Worm (Caenorhabditis elegans) whole organism, young adult: ENCODE measurements around the gene EGAP2.2.
A peak's percentile ranks its signal among the peaks of the same experiment; 100 is the strongest.

Experiments used
- B0261.1 ChIP-seq: sonication (generic microtip); optimal IDR thresholded peaks from 2 replicates; lab custom pipeline; 2016; ENCODE audit warnings: mild to moderate bottlenecking, missing genetic modification characterization, moderate library complexity, missing compliant biosample characterization
- C06A6.2 ChIP-seq: fragments of 200-800 bp; sonication (Bioruptor generic); conservative IDR thresholded peaks from 2 replicates; pipeline ENCODE4 v1.3.6; 2022; ENCODE audit warnings: missing genetic modification characterization, missing compliant biosample characterization
- F10E7.11 ChIP-seq: sonication (generic microtip); optimal IDR thresholded peaks from 2 replicates; lab custom pipeline; 2017; ENCODE audit warnings: mild to moderate bottlenecking, missing genetic modification characterization, moderate library complexity, missing compliant biosample characterization
- F23B12.7 ChIP-seq: sonication (generic microtip); optimal IDR thresholded peaks from 2 replicates; lab custom pipeline; 2017; ENCODE audit warnings: missing genetic modification characterization, mild to moderate bottlenecking, missing compliant biosample characterization, antibody characterized with exemption, moderate library complexity; ENCODE audit not compliant: insufficient read depth
- F37B4.10 ChIP-seq: fragments of 200-800 bp; sonication (Bioruptor generic); IDR thresholded peaks from 2 replicates; pipeline ENCODE4 v1.3.6; 2022; ENCODE audit warnings: missing genetic modification characterization, missing compliant biosample characterization
- F49E8.2 ChIP-seq: sonication (generic microtip); optimal IDR thresholded peaks from 3 replicates; lab custom pipeline; 2017; ENCODE audit warnings: missing genetic modification characterization, mild to moderate bottlenecking, missing compliant biosample characterization, antibody characterized with exemption, moderate library complexity; ENCODE audit not compliant: insufficient read depth
- F52B5.7 ChIP-seq: sonication (generic microtip); optimal IDR thresholded peaks from 2 replicates; lab custom pipeline; 2016; ENCODE audit warnings: mild to moderate bottlenecking, missing genetic modification characterization, missing compliant biosample characterization
- F57A8.1 ChIP-seq: fragments of 200-800 bp; sonication (Bioruptor generic); optimal IDR thresholded peaks from 2 replicates; lab custom pipeline; 2018; ENCODE audit warnings: mild to moderate bottlenecking, missing genetic modification characterization, moderate library complexity, missing compliant biosample characterization
- K11D2.4 ChIP-seq: fragments of 200-800 bp; sonication (Bioruptor generic); IDR thresholded peaks from 2 replicates; pipeline ENCODE4 v1.3.6; 2022; ENCODE audit warnings: missing genetic modification reagents, missing genetic modification characterization, missing compliant biosample characterization
- T07F8.4 ChIP-seq: sonication (generic microtip); optimal IDR thresholded peaks from 2 replicates; lab custom pipeline; 2016; ENCODE audit warnings: mild to moderate bottlenecking, missing genetic modification characterization, moderate library complexity, missing compliant biosample characterization
- T26A5.8 ChIP-seq: sonication (generic microtip); optimal IDR thresholded peaks from 2 replicates; lab custom pipeline; 2016; ENCODE audit warnings: missing genetic modification characterization, missing compliant biosample characterization
- Y53G8AR.9 ChIP-seq: fragments of 200-800 bp; sonication (Bioruptor generic); conservative IDR thresholded peaks from 2 replicates; pipeline ENCODE4 v1.3.6; 2022; ENCODE audit warnings: missing genetic modification reagents, missing genetic modification characterization, missing compliant biosample characterization
- Y56A3A.18 ChIP-seq: fragments of 200-800 bp; sonication (Bioruptor generic); IDR thresholded peaks from 2 replicates; pipeline ENCODE4 v1.3.6; 2022; ENCODE audit warnings: missing genetic modification reagents, missing genetic modification characterization, missing compliant biosample characterization
- Y67H2A.10 ChIP-seq: fragments of 200-800 bp; sonication (Bioruptor generic); conservative IDR thresholded peaks from 2 replicates; pipeline ENCODE4 v1.3.6; 2022; ENCODE audit warnings: missing genetic modification reagents, missing genetic modification characterization, missing compliant biosample characterization
- Y95B8A.8 ChIP-seq: fragments of 200-800 bp; sonication (Bioruptor generic); IDR thresholded peaks from 2 replicates; pipeline ENCODE4 v1.3.6; 2022; ENCODE audit warnings: missing genetic modification reagents, missing genetic modification characterization, missing compliant biosample characterization
- akir-1 ChIP-seq: fragments of 200-800 bp; sonication (Bioruptor generic); optimal IDR thresholded peaks from 2 replicates; lab custom pipeline; 2018; ENCODE audit warnings: mild to moderate bottlenecking, missing genetic modification characterization, moderate library complexity, missing compliant biosample characterization
- aptf-3 ChIP-seq: fragments of 200-800 bp; sonication (Bioruptor generic); IDR thresholded peaks from 2 replicates; pipeline ENCODE4 v1.3.6; 2022; ENCODE audit warnings: missing genetic modification characterization, missing compliant biosample characterization
- attf-3 ChIP-seq: fragments of 200-800 bp; sonication (Bioruptor generic); conservative IDR thresholded peaks from 2 replicates; pipeline ENCODE4 v1.3.6; 2022; ENCODE audit warnings: missing genetic modification reagents, missing genetic modification characterization, missing compliant biosample characterization
- attf-6 ChIP-seq: fragments of 200-800 bp; sonication (Bioruptor generic); IDR thresholded peaks from 2 replicates; pipeline ENCODE4 v1.3.6; 2022; ENCODE audit warnings: missing genetic modification reagents, missing genetic modification characterization, missing compliant biosample characterization
- ccch-3 ChIP-seq: fragments of 200-800 bp; sonication (Bioruptor generic); optimal IDR thresholded peaks from 2 replicates; lab custom pipeline; 2018; ENCODE audit warnings: mild to moderate bottlenecking, missing genetic modification characterization, missing compliant biosample characterization
- chd-7 ChIP-seq: sonication (generic microtip); optimal IDR thresholded peaks from 2 replicates; lab custom pipeline; 2016; ENCODE audit warnings: mild to moderate bottlenecking, missing genetic modification characterization, moderate library complexity, missing compliant biosample characterization
- dox-1 ChIP-seq: fragments of 200-800 bp; sonication (Bioruptor generic); IDR thresholded peaks from 2 replicates; pipeline ENCODE4 v1.3.6; 2022; ENCODE audit warnings: missing genetic modification reagents, missing genetic modification characterization, missing compliant biosample characterization
- efl-1 ChIP-seq: fragments of 150-350 bp; optimal IDR thresholded peaks from 2 replicates; lab custom pipeline; 2014; ENCODE audit warnings: missing biosample characterization, missing genetic modification reagents, missing genetic modification characterization
- egl-18 ChIP-seq: fragments of 200-800 bp; sonication (Bioruptor generic); IDR thresholded peaks from 2 replicates; pipeline ENCODE4 v1.3.6; 2022; ENCODE audit warnings: missing genetic modification reagents, missing genetic modification characterization, missing compliant biosample characterization
- egl-44 ChIP-seq: fragments of 200-800 bp; sonication (Bioruptor generic); IDR thresholded peaks from 2 replicates; pipeline ENCODE4 v1.3.6; 2022; ENCODE audit warnings: missing genetic modification reagents, missing genetic modification characterization, missing compliant biosample characterization
- ekl-4 ChIP-seq: fragments of 200-800 bp; sonication (Bioruptor generic); IDR thresholded peaks from 2 replicates; pipeline ENCODE4 v1.3.6; 2022; ENCODE audit warnings: missing genetic modification reagents, missing genetic modification characterization, missing compliant biosample characterization
- fkh-3 ChIP-seq: sonication (generic microtip); optimal IDR thresholded peaks from 2 replicates; lab custom pipeline; 2016; ENCODE audit warnings: mild to moderate bottlenecking, missing genetic modification characterization, missing compliant biosample characterization
- hlh-12 ChIP-seq: sonication (generic microtip); optimal IDR thresholded peaks from 2 replicates; lab custom pipeline; 2016; ENCODE audit warnings: missing genetic modification characterization, missing compliant biosample characterization
- hmg-1.2 ChIP-seq: fragments of 200-800 bp; sonication (Bioruptor generic); IDR thresholded peaks from 2 replicates; pipeline ENCODE4 v1.3.6; 2022; ENCODE audit warnings: missing genetic modification reagents, missing genetic modification characterization, missing compliant biosample characterization
- lin-54 ChIP-seq: fragments of 200-800 bp; sonication (Bioruptor generic); optimal IDR thresholded peaks from 2 replicates; lab custom pipeline; 2018; ENCODE audit warnings: mild to moderate bottlenecking, missing genetic modification characterization, missing compliant biosample characterization
- lsy-27 ChIP-seq: sonication (generic microtip); optimal IDR thresholded peaks from 2 replicates; lab custom pipeline; 2017; ENCODE audit warnings: missing genetic modification characterization, mild to moderate bottlenecking, missing compliant biosample characterization, antibody characterized with exemption, missing genotype, borderline replicate concordance; ENCODE audit not compliant: insufficient read depth
- madf-3 ChIP-seq: fragments of 200-800 bp; sonication (Bioruptor generic); IDR thresholded peaks from 2 replicates; pipeline ENCODE4 v1.3.6; 2022; ENCODE audit warnings: missing genetic modification reagents, missing genetic modification characterization, missing compliant biosample characterization
- madf-6 ChIP-seq: fragments of 200-800 bp; sonication (Bioruptor generic); IDR thresholded peaks from 2 replicates; pipeline ENCODE4 v1.3.6; 2022; ENCODE audit warnings: missing genetic modification reagents, missing genetic modification characterization, missing compliant biosample characterization
- mel-28 ChIP-seq: sonication (generic microtip); optimal IDR thresholded peaks from 2 replicates; lab custom pipeline; 2016; ENCODE audit warnings: borderline replicate concordance, mild to moderate bottlenecking, missing genetic modification characterization, missing compliant biosample characterization
- nhr-120 ChIP-seq: fragments of 200-800 bp; sonication (Bioruptor generic); IDR thresholded peaks from 2 replicates; pipeline ENCODE4 v1.3.6; 2022; ENCODE audit warnings: missing genetic modification characterization, missing compliant biosample characterization
- nhr-179 ChIP-seq: sonication (generic microtip); optimal IDR thresholded peaks from 2 replicates; lab custom pipeline; 2016; ENCODE audit warnings: mild to moderate bottlenecking, missing genetic modification characterization, missing compliant biosample characterization
- nhr-27 ChIP-seq: fragments of 200-800 bp; sonication (Bioruptor generic); optimal IDR thresholded peaks from 2 replicates; lab custom pipeline; 2018; ENCODE audit warnings: mild to moderate bottlenecking, missing genetic modification characterization, moderate library complexity, missing compliant biosample characterization
- pbrm-1 ChIP-seq: fragments of 200-800 bp; sonication (Bioruptor generic); IDR thresholded peaks from 2 replicates; pipeline ENCODE4 v1.3.6; 2022; ENCODE audit warnings: missing genetic modification reagents, missing genetic modification characterization, missing compliant biosample characterization
- snpc-1.3 ChIP-seq: sonication (generic microtip); optimal IDR thresholded peaks from 2 replicates; lab custom pipeline; 2017; ENCODE audit warnings: missing genetic modification characterization, mild to moderate bottlenecking, missing compliant biosample characterization, antibody characterized with exemption, moderate library complexity, missing genotype, missing genetic modification reagents; ENCODE audit not compliant: insufficient read depth
- snpc-3.4 ChIP-seq: sonication (generic microtip); optimal IDR thresholded peaks from 2 replicates; lab custom pipeline; 2017; ENCODE audit warnings: missing genetic modification characterization, mild to moderate bottlenecking, missing compliant biosample characterization, antibody characterized with exemption, moderate library complexity, missing genotype, missing genetic modification reagents
- zfh-2 ChIP-seq: fragments of 200-800 bp; sonication (Bioruptor generic); conservative IDR thresholded peaks from 2 replicates; pipeline ENCODE4 v1.3.6; 2022; ENCODE audit warnings: missing genetic modification reagents, missing genetic modification characterization, missing compliant biosample characterization
- ztf-18 ChIP-seq: sonication (generic microtip); optimal IDR thresholded peaks from 2 replicates; lab custom pipeline; 2016; ENCODE audit warnings: missing genotype, mild to moderate bottlenecking, missing genetic modification characterization, missing compliant biosample characterization
- ztf-25 ChIP-seq: fragments of 200-800 bp; sonication (Bioruptor generic); IDR thresholded peaks from 2 replicates; pipeline ENCODE4 v1.3.6; 2022; ENCODE audit warnings: missing genetic modification reagents, missing genetic modification characterization, missing compliant biosample characterization
- ztf-28 ChIP-seq: fragments of 200-800 bp; sonication (Bioruptor generic); IDR thresholded peaks from 2 replicates; pipeline ENCODE4 v1.3.6; 2022; ENCODE audit warnings: missing genetic modification reagents, missing genetic modification characterization, missing compliant biosample characterization
- ztf-6 ChIP-seq: fragments of 200-800 bp; sonication (Bioruptor generic); IDR thresholded peaks from 2 replicates; pipeline ENCODE4 v1.3.6; 2022; ENCODE audit warnings: missing genetic modification reagents, missing genetic modification characterization, missing compliant biosample characterization

The EGAP2.2 gene

ce11 chrII:5229596-5229995 is at the start of gene EGAP2.2:
Gene EGAP2.2, plus strand, starts transcription at chrII:5229896.
- 0 out of 2 replicates have a peak, but pooled peaks have one; percentile 50 for TF ChIP-seq egl-18
- TF ChIP-seq F37B4.10, result no peak

- TF ChIP-seq T26A5.8 (tag; lab: Kevin White, UChicago) (no peak), ekl-4 (0 out of 2 replicates have a peak, but pooled peaks have one; percentile 13)
These were observed 49.4 kb upstream of the EGAP2.2 start for ce11 chrII:5180272-5180671.

DNA sequence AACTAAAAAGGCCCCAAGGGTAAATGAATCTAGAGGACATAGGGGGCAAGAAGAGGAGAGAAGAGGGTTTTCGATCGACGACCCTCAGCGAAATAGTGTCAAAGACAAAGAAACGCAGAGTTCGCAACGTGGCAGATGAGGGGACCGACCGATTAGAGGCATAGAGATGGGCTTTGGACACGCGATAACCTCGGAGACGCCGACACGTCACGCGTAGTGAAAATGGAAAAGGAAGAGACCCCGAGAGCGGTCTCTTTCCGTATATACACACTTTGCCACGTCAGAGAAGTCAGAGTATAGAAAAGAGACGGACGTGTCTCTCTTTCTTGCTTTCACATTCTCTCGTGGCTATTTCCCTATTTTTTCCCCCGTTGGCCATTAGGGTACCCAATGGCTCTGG is 48.2 kb upstream of the EGAP2.2 start:
- TF ChIP-seq nhr-179, result no peak
- TF ChIP-seq ztf-25 (GFP tag; lab: Robert Waterston, UW), result no peak
- TF ChIP-seq mel-28 (tag; lab: Kevin White, UChicago), result no peak
- no peak for TF ChIP-seq F37B4.10
- TF ChIP-seq K11D2.4 (GFP tag; lab: Robert Waterston, UW), result peak; percentile 31; the same call in 1 of the 2 replicates
- no peak for TF ChIP-seq fkh-3
- peak; percentile 26 for TF ChIP-seq ztf-18
- TF ChIP-seq egl-18, result no peak
- no peak for TF ChIP-seq C06A6.2 (GFP tag; lab: Robert Waterston, UW)
- peak; percentile 2 for TF ChIP-seq lin-54 (GFP tag; lab: Kevin White, UChicago)
- TF ChIP-seq F23B12.7, result no peak
- TF ChIP-seq attf-6 (GFP tag; lab: Robert Waterston, UW), result no peak
- no peak for TF ChIP-seq nhr-27 (tag; lab: Kevin White, UChicago)
- TF ChIP-seq nhr-120, result no peak
- TF ChIP-seq dox-1 (GFP tag; lab: Robert Waterston, UW), result no peak
- no peak for TF ChIP-seq lsy-27 (tag; lab: Kevin White, UChicago)
- TF ChIP-seq ztf-6 (GFP tag; lab: Robert Waterston, UW), result no peak
- no peak for TF ChIP-seq T07F8.4 (tag; lab: Kevin White, UChicago)
- TF ChIP-seq snpc-1.3 (tag; lab: Kevin White, UChicago), result no peak
- no peak for TF ChIP-seq efl-1 (GFP tag; lab: Kevin White, UChicago)
- 0 out of 2 replicates have a peak, but pooled peaks have one; percentile 36 for TF ChIP-seq Y53G8AR.9 (GFP tag; lab: Robert Waterston, UW)
- no peak for TF ChIP-seq B0261.1 (tag; lab: Kevin White, UChicago)
- TF ChIP-seq Y56A3A.18, result no peak
- TF ChIP-seq egl-44 (GFP tag; lab: Robert Waterston, UW), result 0 out of 2 replicates have a peak, but pooled peaks have one; percentile 61
- TF ChIP-seq akir-1 (GFP tag; lab: Kevin White, UChicago), result no peak
- peak; percentile 83 for TF ChIP-seq hmg-1.2 (GFP tag; lab: Robert Waterston, UW)
- no peak for TF ChIP-seq F10E7.11
- no peak for TF ChIP-seq madf-6 (GFP tag; lab: Robert Waterston, UW)
- no peak for TF ChIP-seq madf-3 (GFP tag; lab: Robert Waterston, UW)
- TF ChIP-seq F49E8.2, result no peak
- peak; percentile 32 for TF ChIP-seq F52B5.7
- TF ChIP-seq zfh-2, result peak; percentile 92
- TF ChIP-seq Y95B8A.8, result no peak
- TF ChIP-seq aptf-3 (GFP tag; lab: Robert Waterston, UW), result no peak
- no peak for TF ChIP-seq ztf-28 (GFP tag; lab: Robert Waterston, UW)
- no peak for TF ChIP-seq snpc-3.4 (tag; lab: Kevin White, UChicago)
- peak; percentile 70 for TF ChIP-seq chd-7
- no peak for TF ChIP-seq Y67H2A.10
- no peak for TF ChIP-seq ccch-3
- no peak for TF ChIP-seq hlh-12 (tag; lab: Kevin White, UChicago)
- TF ChIP-seq attf-3 (GFP tag; lab: Robert Waterston, UW), result no peak
- 0 out of 2 replicates have a peak, but pooled peaks have one; percentile 34 for TF ChIP-seq pbrm-1 (GFP tag; lab: Robert Waterston, UW)
- no peak for TF ChIP-seq F57A8.1
